Worm (Caenorhabditis elegans): ENCODE results near the gene K01D12.1.

The K01D12.1 gene

ce11 chrV:12377256-12377655 is at the start of gene K01D12.1:
K01D12.1 (plus strand) TSS chrV:12377556.
- TF ChIP-seq ceh-43 (GFP tag; optimal IDR thresholded peaks at IDR 0.05), result no peak
- no peak for TF ChIP-seq lin-13 (tag; optimal IDR thresholded peaks at IDR 0.05)
- no peak for TF ChIP-seq blmp-1 (tag; optimal IDR thresholded peaks at IDR 0.05)
- TF ChIP-seq unc-62 (GFP tag; optimal IDR thresholded peaks at IDR 0.05), result no peak
- TF ChIP-seq ham-2 (GFP tag; optimal IDR thresholded peaks at IDR 0.05), result no peak
- no peak for TF ChIP-seq unc-39 (tag; optimal IDR thresholded peaks at IDR 0.05)

- no peak for TF ChIP-seq M03D4.4 (tag; optimal IDR thresholded peaks at IDR 0.05)
- TF ChIP-seq ces-1 (GFP tag; optimal IDR thresholded peaks at IDR 0.05), result peak; percentile 83
- TF ChIP-seq lin-13 (tag; optimal IDR thresholded peaks at IDR 0.05), result no peak
- TF ChIP-seq lsy-2 (tag; optimal IDR thresholded peaks at IDR 0.05), result no peak
- TF ChIP-seq ham-2 (GFP tag; optimal IDR thresholded peaks at IDR 0.05), result no peak
Measured at ce11 chrV:12329173-12329572, 48.2 kb upstream of the K01D12.1 start.

- TF ChIP-seq nhr-2 (tag; optimal IDR thresholded peaks at IDR 0.05) (no peak), nhr-12 (tag; optimal IDR thresholded peaks at IDR 0.05) (no peak), nhr-76 (tag; optimal IDR thresholded peaks at IDR 0.05) (no peak), pha-4 (tag; optimal IDR thresholded peaks at IDR 0.05) (no peak), elt-3 (tag; optimal IDR thresholded peaks at IDR 0.05) (no peak), cnd-1 (tag; optimal IDR thresholded peaks at IDR 0.05) (peak; percentile 33), zip-8 (tag; optimal IDR thresholded peaks at IDR 0.05) (no peak), snpc-4 (tag; optimal IDR thresholded peaks at IDR 0.05) (no peak), ceh-39 (tag; optimal IDR thresholded peaks at IDR 0.05) (no peak), hlh-1 (tag; optimal IDR thresholded peaks at IDR 0.05) (no peak), ceh-43 (GFP tag; optimal IDR thresholded peaks at IDR 0.05) (no peak), ces-1 (GFP tag; optimal IDR thresholded peaks at IDR 0.05) (no peak), sptf-1 (tag; optimal IDR thresholded peaks at IDR 0.05) (peak; percentile 53), lin-32 (GFP tag; optimal IDR thresholded peaks at IDR 0.05) (no peak), ham-2 (GFP tag; optimal IDR thresholded peaks at IDR 0.05) (no peak), tbx-8 (GFP tag; optimal IDR thresholded peaks at IDR 0.05) (no peak), flh-1 (GFP tag; optimal IDR thresholded peaks at IDR 0.05) (no peak), ceh-83 (GFP tag; optimal IDR thresholded peaks at IDR 0.05) (peak; percentile 83), elt-1 (tag; optimal IDR thresholded peaks at IDR 0.05; ENCODE audit: borderline replicate concordance, insufficient read depth) (no peak), mep-1 (tag; optimal IDR thresholded peaks at IDR 0.05) (no peak), unc-62 (GFP tag; optimal IDR thresholded peaks at IDR 0.05) (no peak), mls-2 (tag; optimal IDR thresholded peaks at IDR 0.05) (peak; percentile 37), mab-5 (tag; optimal IDR thresholded peaks at IDR 0.05) (no peak), nhr-237 (tag; optimal IDR thresholded peaks at IDR 0.05) (no peak), unc-39 (tag; optimal IDR thresholded peaks at IDR 0.05) (no peak), sem-2 (GFP tag; optimal IDR thresholded peaks at IDR 0.05) (peak; percentile 41), blmp-1 (tag; optimal IDR thresholded peaks at IDR 0.05) (no peak), M03D4.4 (tag; optimal IDR thresholded peaks at IDR 0.05) (peak; percentile 60), bed-3 (GFP tag; optimal IDR thresholded peaks at IDR 0.05) (peak; percentile 1), lin-13 (tag; optimal IDR thresholded peaks at IDR 0.05) (no peak), lsy-2 (tag; optimal IDR thresholded peaks at IDR 0.05) (no peak), ztf-11 (tag; optimal IDR thresholded peaks at IDR 0.05) (no peak), nhr-28 (tag; optimal IDR thresholded peaks at IDR 0.05) (no peak), drap-1 (GFP tag; optimal IDR thresholded peaks at IDR 0.05) (no peak), unc-120 (tag; optimal IDR thresholded peaks at IDR 0.05; ENCODE audit: poor library complexity, severe bottlenecking) (no peak)
Measured at ce11 chrV:12331820-12332219, 45.5 kb upstream of the K01D12.1 start.

- TF ChIP-seq ceh-43 (GFP tag; optimal IDR thresholded peaks at IDR 0.05), result no peak
- TF ChIP-seq ham-2 (GFP tag; optimal IDR thresholded peaks at IDR 0.05), result no peak
- TF ChIP-seq drap-1 (GFP tag; optimal IDR thresholded peaks at IDR 0.05), result no peak
- TF ChIP-seq blmp-1 (tag; optimal IDR thresholded peaks at IDR 0.05), result no peak
- TF ChIP-seq lin-32 (GFP tag; optimal IDR thresholded peaks at IDR 0.05), result no peak
- no peak for TF ChIP-seq lin-13 (tag; optimal IDR thresholded peaks at IDR 0.05)
- no peak for TF ChIP-seq ztf-11 (tag; optimal IDR thresholded peaks at IDR 0.05)
- TF ChIP-seq unc-62 (GFP tag; optimal IDR thresholded peaks at IDR 0.05), result peak; percentile 10
Measured at ce11 chrV:12334387-12334786, 43.0 kb upstream of the K01D12.1 start.
